Worm (Caenorhabditis elegans): ENCODE measurements around the gene F53H2.3.

F53H2.3 gene

ce11 chrV:20417809-20418208 is 6.2 kb upstream of the F53H2.3 start:
- TF ChIP-seq ceh-13 (GFP tag; optimal IDR thresholded peaks at IDR 0.05) = no peak

ce11 chrV:20416790-20417189 is 5.2 kb upstream of the F53H2.3 start:
- TF ChIP-seq hmg-4 (GFP tag; optimal IDR thresholded peaks at IDR 0.05) (no peak), ceh-36 (tag; optimal IDR thresholded peaks at IDR 0.05) (no peak), ceh-13 (GFP tag; optimal IDR thresholded peaks at IDR 0.05) (no peak), ets-7 (tag; optimal IDR thresholded peaks at IDR 0.05) (no peak), B0310.2 (tag; optimal IDR thresholded peaks at IDR 0.05) (no peak), sea-1 (GFP tag; conservative IDR thresholded peaks at IDR 0.05) (no peak), tra-4 (tag; optimal IDR thresholded peaks at IDR 0.05) (no peak), ama-1 (optimal IDR thresholded peaks at IDR 0.05) (no peak)

- TF ChIP-seq hmbx-1 (tag; optimal IDR thresholded peaks at IDR 0.05) (no peak), F13C5.2 (tag; optimal IDR thresholded peaks at IDR 0.05) (no peak), scrt-1 (GFP tag; IDR thresholded peaks at IDR 0.05) (no peak), ceh-36 (tag; optimal IDR thresholded peaks at IDR 0.05) (no peak), tbx-11 (GFP tag; IDR thresholded peaks at IDR 0.05) (no peak), B0310.2 (tag; optimal IDR thresholded peaks at IDR 0.05) (no peak), tra-4 (tag; optimal IDR thresholded peaks at IDR 0.05) (no peak), sea-1 (GFP tag; conservative IDR thresholded peaks at IDR 0.05) (no peak), hmg-4 (GFP tag; optimal IDR thresholded peaks at IDR 0.05) (no peak), flt-1 (GFP tag; IDR thresholded peaks at IDR 0.05) (no peak), pes-1 (GFP tag; IDR thresholded peaks at IDR 0.05) (no peak), tbx-37 (GFP tag; conservative IDR thresholded peaks at IDR 0.05) (no peak), hnd-1 (tag; optimal IDR thresholded peaks at IDR 0.05) (no peak), aly-1 (tag; optimal IDR thresholded peaks at IDR 0.05) (no peak)
Measured at ce11 chrV:20416335-20416734, 4.8 kb upstream of the F53H2.3 start.

- no peak for TF ChIP-seq aly-1 (tag; optimal IDR thresholded peaks at IDR 0.05)
- no peak for TF ChIP-seq F13C5.2 (tag; optimal IDR thresholded peaks at IDR 0.05)
- no peak for TF ChIP-seq hnd-1 (tag; optimal IDR thresholded peaks at IDR 0.05)
- no peak for TF ChIP-seq tbx-37 (GFP tag; conservative IDR thresholded peaks at IDR 0.05)
- no peak for TF ChIP-seq ets-7 (tag; optimal IDR thresholded peaks at IDR 0.05)
- no peak for TF ChIP-seq ceh-36 (tag; optimal IDR thresholded peaks at IDR 0.05)
- no peak for TF ChIP-seq flt-1 (GFP tag; IDR thresholded peaks at IDR 0.05)
- TF ChIP-seq tbx-11 (GFP tag; IDR thresholded peaks at IDR 0.05) = no peak
- TF ChIP-seq ceh-13 (GFP tag; optimal IDR thresholded peaks at IDR 0.05) = no peak
- no peak for TF ChIP-seq hmg-4 (GFP tag; optimal IDR thresholded peaks at IDR 0.05)
- no peak for TF ChIP-seq hmbx-1 (tag; optimal IDR thresholded peaks at IDR 0.05)
- no peak for TF ChIP-seq tra-4 (tag; optimal IDR thresholded peaks at IDR 0.05)
- no peak for TF ChIP-seq ama-1 (optimal IDR thresholded peaks at IDR 0.05)
- no peak for TF ChIP-seq sea-1 (GFP tag; conservative IDR thresholded peaks at IDR 0.05)
- TF ChIP-seq pes-1 (GFP tag; IDR thresholded peaks at IDR 0.05) = no peak
- TF ChIP-seq scrt-1 (GFP tag; IDR thresholded peaks at IDR 0.05) = no peak
- no peak for TF ChIP-seq B0310.2 (tag; optimal IDR thresholded peaks at IDR 0.05)
Measured at ce11 chrV:20415415-20415814, 3.9 kb upstream of the F53H2.3 start.

ce11 chrV:20413936-20414335 is 2.4 kb upstream of the F53H2.3 start:
- TF ChIP-seq pes-1 (GFP tag; IDR thresholded peaks at IDR 0.05) = no peak
- no peak for TF ChIP-seq ama-1 (optimal IDR thresholded peaks at IDR 0.05)

ce11 chrV:20413426-20413825 is 1.9 kb upstream of the F53H2.3 start:
- TF ChIP-seq ceh-13 (GFP tag; optimal IDR thresholded peaks at IDR 0.05) = no peak
- TF ChIP-seq tbx-37 (GFP tag; conservative IDR thresholded peaks at IDR 0.05) = no peak

ce11 chrV:20412225-20412624 is 666 bp upstream of the F53H2.3 start:
- no peak for TF ChIP-seq tbx-37 (GFP tag; conservative IDR thresholded peaks at IDR 0.05)
- no peak for TF ChIP-seq hmg-4 (GFP tag; optimal IDR thresholded peaks at IDR 0.05)
- TF ChIP-seq ceh-13 (GFP tag; optimal IDR thresholded peaks at IDR 0.05) = no peak
- TF ChIP-seq ets-7 (tag; optimal IDR thresholded peaks at IDR 0.05) = no peak
- TF ChIP-seq hnd-1 (tag; optimal IDR thresholded peaks at IDR 0.05) = no peak
- no peak for TF ChIP-seq scrt-1 (GFP tag; IDR thresholded peaks at IDR 0.05)
- no peak for TF ChIP-seq B0310.2 (tag; optimal IDR thresholded peaks at IDR 0.05)
- TF ChIP-seq tbx-11 (GFP tag; IDR thresholded peaks at IDR 0.05) = no peak
- TF ChIP-seq ama-1 (optimal IDR thresholded peaks at IDR 0.05) = no peak
- no peak for TF ChIP-seq sea-1 (GFP tag; conservative IDR thresholded peaks at IDR 0.05)
- TF ChIP-seq F13C5.2 (tag; optimal IDR thresholded peaks at IDR 0.05) = no peak
- no peak for TF ChIP-seq ceh-36 (tag; optimal IDR thresholded peaks at IDR 0.05)
- no peak for TF ChIP-seq hmbx-1 (tag; optimal IDR thresholded peaks at IDR 0.05)
- TF ChIP-seq tra-4 (tag; optimal IDR thresholded peaks at IDR 0.05) = no peak

ce11 chrV:20410285-20410684 is 1.3 kb downstream of the F53H2.3 start:
- TF ChIP-seq scrt-1 (GFP tag; IDR thresholded peaks at IDR 0.05) = no peak
- no peak for TF ChIP-seq pes-1 (GFP tag; IDR thresholded peaks at IDR 0.05)
- peak; percentile 35 for TF ChIP-seq ceh-36 (tag; optimal IDR thresholded peaks at IDR 0.05)
- TF ChIP-seq flt-1 (GFP tag; IDR thresholded peaks at IDR 0.05) = peak; percentile 17; the same call in 1 of the 2 replicates
- peak; percentile 68 for TF ChIP-seq hmg-4 (GFP tag; optimal IDR thresholded peaks at IDR 0.05)

- TF ChIP-seq tbx-11 (GFP tag; IDR thresholded peaks at IDR 0.05) (no peak), ets-7 (tag; optimal IDR thresholded peaks at IDR 0.05) (no peak), tra-4 (tag; optimal IDR thresholded peaks at IDR 0.05) (no peak), pes-1 (GFP tag; IDR thresholded peaks at IDR 0.05) (no peak), B0310.2 (tag; optimal IDR thresholded peaks at IDR 0.05) (no peak), hnd-1 (tag; optimal IDR thresholded peaks at IDR 0.05) (no peak), F13C5.2 (tag; optimal IDR thresholded peaks at IDR 0.05) (no peak), scrt-1 (GFP tag; IDR thresholded peaks at IDR 0.05) (no peak), hmg-4 (GFP tag; optimal IDR thresholded peaks at IDR 0.05) (no peak), ceh-13 (GFP tag; optimal IDR thresholded peaks at IDR 0.05) (no peak), hmbx-1 (tag; optimal IDR thresholded peaks at IDR 0.05) (no peak), ceh-36 (tag; optimal IDR thresholded peaks at IDR 0.05) (no peak), sea-1 (GFP tag; conservative IDR thresholded peaks at IDR 0.05) (no peak), aly-1 (tag; optimal IDR thresholded peaks at IDR 0.05) (no peak), flt-1 (GFP tag; IDR thresholded peaks at IDR 0.05) (no peak), tbx-37 (GFP tag; conservative IDR thresholded peaks at IDR 0.05) (no peak), ama-1 (optimal IDR thresholded peaks at IDR 0.05) (no peak)
Measured at ce11 chrV:20409016-20409415, 2.5 kb downstream of the F53H2.3 start.

Measured in whole organism, early embryonic.